Fruit fly (Drosophila melanogaster): ENCODE data around the gene GstO1.

DNA sequence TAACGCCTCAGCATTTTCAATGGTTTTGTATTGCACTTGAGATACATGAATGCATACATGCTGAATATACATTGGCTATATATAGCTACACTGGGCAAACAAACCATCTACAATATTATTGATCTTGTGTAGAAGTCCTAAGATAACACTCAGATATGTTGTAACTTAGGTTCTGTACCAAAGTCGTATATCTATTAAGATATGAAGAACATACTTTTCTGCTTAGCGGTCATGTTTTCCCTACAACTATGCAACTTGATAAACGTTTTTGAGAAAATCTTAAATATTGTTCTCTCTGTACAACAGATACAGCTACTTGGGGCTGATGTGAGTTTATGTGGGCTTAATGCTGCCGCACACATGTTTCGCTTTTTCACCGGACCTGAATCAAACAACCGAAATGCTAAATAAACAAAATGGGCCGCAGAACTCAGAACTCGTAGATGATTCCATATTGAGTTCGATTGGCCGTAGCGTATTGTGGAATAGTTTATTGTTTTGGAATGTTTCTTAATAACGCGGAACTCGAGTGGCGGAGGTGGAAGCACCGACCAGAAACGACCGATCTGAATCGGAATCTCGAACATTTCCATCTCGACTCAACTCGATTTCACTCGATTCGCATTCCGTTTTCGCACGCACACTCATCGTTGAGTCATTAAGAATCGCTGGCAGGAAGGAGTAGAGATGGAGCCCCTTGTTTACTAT, 24.7 kb upstream of the GstO1 start:
- TF ChIP-seq Sin3A (optimal IDR thresholded peaks at IDR 0.05): no peak
- TF ChIP-seq psq (optimal IDR thresholded peaks at IDR 0.05): no peak

Measured in Kc167 (cell line).